Fruit fly (Drosophila melanogaster): Measurements from ENCODE around the gene mal.

mal gene

dm6 chrX:20481404-20481803 lies 51.9 kb downstream of the mal start:
- no peak for TF ChIP-seq CG17801 (GFP tag; optimal IDR thresholded peaks at IDR 0.05; ENCODE audit: partially characterized antibody)

Data from ovary, adult (tissue).